Worm (Caenorhabditis elegans): ENCODE measurements around the gene C44C10.11.

The C44C10.11 gene

DNA sequence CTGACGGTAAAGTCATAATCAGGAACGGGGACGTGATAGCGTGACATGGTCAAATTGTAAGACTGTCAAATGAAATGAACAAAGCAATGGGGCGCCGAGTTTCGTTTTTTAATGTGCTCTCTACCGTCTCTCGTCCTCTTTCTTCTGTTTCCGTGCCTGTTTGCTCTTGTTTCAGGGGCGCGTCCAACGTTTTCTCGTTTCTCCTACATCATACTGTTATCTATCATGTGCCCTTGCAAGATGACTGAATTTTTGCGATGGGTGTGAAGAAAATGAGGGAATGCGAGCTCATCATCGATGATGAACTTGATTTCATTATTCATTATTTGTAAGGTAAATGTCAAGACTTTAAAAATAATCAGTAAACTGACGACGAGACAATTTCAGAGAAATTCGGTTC is 29.3 kb downstream of the C44C10.11 start, which contains the start of gene T04F8.7:
Gene T04F8.7 (minus strand): TSS at position 130 of the 400 bp plus-strand sequence.
- TF ChIP-seq pat-9 (tag; optimal IDR thresholded peaks at IDR 0.05) (no peak), unc-86 (tag; optimal IDR thresholded peaks at IDR 0.05) (no peak), hlh-30 (tag; optimal IDR thresholded peaks at IDR 0.05; ENCODE audit: insufficient read depth) (no peak), lim-6 (tag; optimal IDR thresholded peaks at IDR 0.05) (no peak), tbx-2 (tag; optimal IDR thresholded peaks at IDR 0.05) (no peak), fkh-10 (GFP tag; optimal IDR thresholded peaks at IDR 0.05) (no peak), ceh-14 (tag; optimal IDR thresholded peaks at IDR 0.05) (no peak), K02D7.2 (tag; optimal IDR thresholded peaks at IDR 0.05) (no peak), hlh-8 (tag; optimal IDR thresholded peaks at IDR 0.05) (no peak), npax-4 (tag; optimal IDR thresholded peaks at IDR 0.05) (no peak), F13H6.1 (tag; optimal IDR thresholded peaks at IDR 0.05) (no peak), C08G9.2 (tag; optimal IDR thresholded peaks at IDR 0.05) (no peak), dmd-4 (tag; optimal IDR thresholded peaks at IDR 0.05; ENCODE audit: borderline replicate concordance) (no peak), T23F11.4 (GFP tag; optimal IDR thresholded peaks at IDR 0.05) (no peak), fax-1 (tag; optimal IDR thresholded peaks at IDR 0.05) (no peak), dve-1 (tag; optimal IDR thresholded peaks at IDR 0.05) (no peak)

DNA sequence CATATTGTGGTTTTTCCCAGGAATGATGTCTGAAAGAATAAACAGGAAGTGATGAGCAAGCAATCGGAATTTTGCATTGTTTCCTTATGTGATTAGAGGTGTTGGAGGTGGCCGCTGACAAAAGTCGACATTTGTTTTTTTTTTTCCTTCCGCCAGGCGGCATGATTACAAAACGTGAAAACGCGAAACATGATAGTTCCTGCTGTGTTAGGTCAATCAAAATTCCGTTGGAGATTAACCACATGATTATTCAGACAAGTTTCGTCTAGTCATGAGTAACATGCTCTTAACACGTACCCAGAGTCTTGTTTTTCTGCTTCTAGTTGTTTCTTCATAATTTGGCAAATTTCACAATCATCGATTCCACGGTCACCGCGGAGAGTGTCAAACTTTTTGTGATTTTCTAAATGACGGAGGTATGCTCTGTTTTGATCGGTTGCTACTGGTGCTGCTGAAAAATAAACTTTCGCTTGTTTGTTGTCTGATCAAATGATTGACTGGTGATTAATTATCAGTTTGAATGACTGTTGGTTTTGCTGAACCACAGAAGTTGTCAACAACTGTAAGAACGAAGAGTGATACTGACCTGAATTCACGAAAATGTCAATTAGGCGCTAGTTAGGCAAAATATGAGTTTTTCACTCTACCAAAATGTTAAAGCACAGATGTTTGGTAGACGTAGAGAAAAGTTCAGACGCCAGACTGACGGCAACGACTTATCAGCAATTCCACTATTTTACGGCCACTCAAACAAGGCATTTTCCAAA is 30.7 kb downstream of the C44C10.11 start:
- TF ChIP-seq zip-5 (tag; optimal IDR thresholded peaks at IDR 0.05): no peak
- TF ChIP-seq fkh-10 (GFP tag; optimal IDR thresholded peaks at IDR 0.05): no peak
- no peak for TF ChIP-seq lin-11 (tag; optimal IDR thresholded peaks at IDR 0.05)
- TF ChIP-seq C38D4.7 (GFP tag; optimal IDR thresholded peaks at IDR 0.05): no peak
- no peak for TF ChIP-seq K02D7.2 (tag; optimal IDR thresholded peaks at IDR 0.05)
- no peak for TF ChIP-seq ceh-31 (tag; optimal IDR thresholded peaks at IDR 0.05)
- no peak for TF ChIP-seq gmeb-2 (tag; optimal IDR thresholded peaks at IDR 0.05)
- no peak for TF ChIP-seq pros-1 (tag; optimal IDR thresholded peaks at IDR 0.05)
- no peak for TF ChIP-seq pag-3 (tag; optimal IDR thresholded peaks at IDR 0.05; ENCODE audit: borderline replicate concordance)
- no peak for TF ChIP-seq Y22D7AL.16 (tag; optimal IDR thresholded peaks at IDR 0.05)
- TF ChIP-seq ceh-24 (tag; optimal IDR thresholded peaks at IDR 0.05): no peak

DNA sequence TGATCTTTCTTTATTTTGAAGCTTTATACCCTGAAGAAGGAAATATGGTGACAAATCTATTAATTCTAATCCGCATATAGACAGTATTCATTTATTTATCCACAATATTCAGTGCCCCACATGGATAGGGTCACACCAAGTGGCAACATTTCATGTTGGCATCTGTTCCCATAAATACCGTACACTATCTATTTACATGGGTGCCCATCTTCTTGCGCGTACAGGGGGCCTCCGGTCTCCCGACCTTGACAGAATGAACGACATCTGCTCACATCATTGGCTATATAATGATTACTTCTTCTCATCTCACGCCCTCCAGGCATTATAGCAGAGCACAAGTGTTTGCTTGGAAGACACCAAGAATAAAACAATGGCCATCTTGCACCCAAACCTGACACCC is 34.6 kb downstream of the C44C10.11 start:
- TF ChIP-seq C08G9.2 (tag; optimal IDR thresholded peaks at IDR 0.05) (no peak), odd-2 (tag; optimal IDR thresholded peaks at IDR 0.05) (no peak), pax-1 (tag; optimal IDR thresholded peaks at IDR 0.05) (no peak), ets-4 (tag; optimal IDR thresholded peaks at IDR 0.05) (no peak), unc-3 (GFP tag; conservative IDR thresholded peaks at IDR 0.05) (no peak), unc-3 (tag; optimal IDR thresholded peaks at IDR 0.05) (no peak), ceh-31 (tag; optimal IDR thresholded peaks at IDR 0.05) (peak; percentile 21)

DNA sequence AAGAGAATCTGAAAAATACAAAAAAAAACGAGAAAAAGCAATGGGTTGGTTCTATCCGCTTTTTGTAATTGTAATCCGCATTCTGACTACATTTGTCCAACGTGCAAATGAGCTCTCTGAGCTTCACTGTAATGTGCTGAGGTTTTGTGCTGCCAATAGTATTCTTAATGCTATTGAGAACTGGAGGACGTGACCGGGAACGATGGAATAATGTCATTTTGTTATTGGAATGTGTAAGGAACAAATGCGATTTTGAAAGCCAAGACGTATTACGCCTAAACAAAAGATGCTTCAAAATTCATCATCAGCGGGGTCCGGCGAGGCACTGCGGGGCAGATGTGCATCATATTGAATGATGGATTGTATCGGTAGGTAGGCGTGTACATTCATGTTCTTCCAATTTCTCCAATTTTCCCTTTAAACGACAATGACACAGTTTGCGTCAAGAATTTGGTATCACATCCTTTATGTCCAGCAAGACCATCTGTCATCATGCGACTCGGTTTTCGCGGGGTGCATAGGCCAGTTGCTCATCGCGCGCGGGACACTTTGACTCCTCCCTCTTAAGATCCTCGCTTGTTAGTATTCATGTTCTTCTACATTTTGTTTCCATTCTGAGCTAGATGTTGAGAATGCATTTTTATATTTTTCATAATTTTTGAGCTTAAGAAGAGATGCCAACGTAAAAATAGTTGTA is 36.9 kb downstream of the C44C10.11 start:
- TF ChIP-seq unc-42 (tag; optimal IDR thresholded peaks at IDR 0.05): peak; percentile 44
- no peak for TF ChIP-seq hlh-6 (tag; optimal IDR thresholded peaks at IDR 0.05)

DNA sequence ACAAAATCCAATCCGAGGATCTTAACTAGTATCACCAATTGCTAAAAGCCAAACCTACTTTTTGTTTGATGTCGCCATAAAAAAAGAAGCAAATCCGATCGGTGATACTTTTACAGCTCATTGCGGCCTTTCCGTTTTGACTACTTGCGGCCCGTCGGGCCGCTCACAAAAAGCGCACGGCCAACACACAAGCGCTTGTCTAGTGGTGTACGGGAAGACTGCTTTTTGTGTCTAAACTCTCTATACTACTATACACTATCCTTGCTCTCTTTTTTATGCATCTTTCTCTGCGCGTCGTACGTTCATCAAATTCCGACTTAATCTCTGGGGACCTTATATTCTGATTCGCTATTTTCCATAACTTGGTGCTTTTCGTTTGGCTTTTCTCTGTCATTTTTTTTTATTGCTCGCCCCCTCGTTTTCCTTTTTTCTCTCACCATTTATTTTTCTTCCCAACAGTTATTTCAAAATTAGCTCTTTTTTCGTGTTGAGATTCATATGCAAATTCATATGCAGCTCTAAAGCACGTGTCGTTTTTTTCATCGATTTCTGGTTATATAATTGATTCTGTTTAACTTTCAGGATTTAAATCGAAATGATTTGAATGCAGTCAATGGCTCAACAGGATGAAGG is 43.5 kb downstream of the C44C10.11 start, which contains the start of gene noca-2:
Gene noca-2 (plus strand): TSS at position 583 of the 633 bp plus-strand sequence.
- TF ChIP-seq unc-55 (GFP tag; optimal IDR thresholded peaks at IDR 0.05): peak; percentile 62
- no peak for TF ChIP-seq C08G9.2 (tag; optimal IDR thresholded peaks at IDR 0.05)
- peak; percentile 61 for TF ChIP-seq nfya-1 (tag; optimal IDR thresholded peaks at IDR 0.05)
- no peak for TF ChIP-seq ceh-18 (tag; optimal IDR thresholded peaks at IDR 0.05)
- no peak for TF ChIP-seq ceh-14 (tag; optimal IDR thresholded peaks at IDR 0.05)
- TF ChIP-seq ceh-31 (tag; optimal IDR thresholded peaks at IDR 0.05): peak; percentile 24
- peak; percentile 65 for TF ChIP-seq unc-42 (tag; optimal IDR thresholded peaks at IDR 0.05)
- no peak for TF ChIP-seq F13H6.1 (tag; optimal IDR thresholded peaks at IDR 0.05)
- no peak for TF ChIP-seq npax-4 (tag; optimal IDR thresholded peaks at IDR 0.05)
- no peak for TF ChIP-seq ceh-24 (tag; optimal IDR thresholded peaks at IDR 0.05)
- no peak for TF ChIP-seq fkh-10 (GFP tag; optimal IDR thresholded peaks at IDR 0.05)
- TF ChIP-seq nhr-11 (tag; optimal IDR thresholded peaks at IDR 0.05): no peak
- TF ChIP-seq ttx-3 (tag; optimal IDR thresholded peaks at IDR 0.05): no peak
- no peak for TF ChIP-seq dve-1 (tag; optimal IDR thresholded peaks at IDR 0.05)
- no peak for TF ChIP-seq ceh-6 (GFP tag; optimal IDR thresholded peaks at IDR 0.05)
- no peak for TF ChIP-seq unc-86 (tag; optimal IDR thresholded peaks at IDR 0.05)
- TF ChIP-seq lin-11 (tag; optimal IDR thresholded peaks at IDR 0.05): no peak
- TF ChIP-seq pha-4 (tag; optimal IDR thresholded peaks at IDR 0.05): no peak
- no peak for TF ChIP-seq hlh-15 (tag; optimal IDR thresholded peaks at IDR 0.05)
- peak; percentile 9 for TF ChIP-seq ceh-34 (tag; optimal IDR thresholded peaks at IDR 0.05)
- TF ChIP-seq Y22D7AL.16 (tag; optimal IDR thresholded peaks at IDR 0.05): no peak
